Worm (Caenorhabditis elegans): ENCODE data around the gene twk-33.

The twk-33 gene

DNA sequence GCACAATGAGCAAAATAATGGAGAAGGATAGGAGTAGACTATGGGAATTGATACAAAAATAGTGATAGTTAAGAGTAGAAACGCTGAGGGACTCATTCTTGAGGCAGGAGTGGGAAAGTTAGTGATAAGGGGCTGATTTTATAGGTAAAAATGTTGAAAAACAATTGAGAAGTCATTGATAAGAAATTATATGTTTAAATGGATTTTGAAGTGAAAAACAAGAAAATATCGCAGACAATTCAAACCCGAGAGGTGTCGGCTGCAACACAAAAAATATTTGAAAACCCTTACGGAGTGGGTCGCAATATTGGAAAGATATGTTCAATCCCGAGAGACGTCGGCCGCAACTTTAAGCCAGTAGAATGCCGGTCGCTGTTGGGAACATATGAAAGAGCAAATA, 17.4 kb downstream of the twk-33 start, which contains the start of gene spp-29:
TSS of gene spp-29 (minus strand) at position 101 of the 400 bp plus-strand sequence.
- no peak for TF ChIP-seq tag-97 (GFP tag; IDR thresholded peaks at IDR 0.05)
- no peak for TF ChIP-seq ztf-7 (tag; optimal IDR thresholded peaks at IDR 0.05)
- no peak for TF ChIP-seq snpc-1.2 (GFP tag; IDR thresholded peaks at IDR 0.05)
- TF ChIP-seq mdl-1 (tag; optimal IDR thresholded peaks at IDR 0.05): no peak
- no peak for TF ChIP-seq hlh-30 (tag; optimal IDR thresholded peaks at IDR 0.05; ENCODE audit: insufficient read depth)
- no peak for TF ChIP-seq cey-2 (tag; optimal IDR thresholded peaks at IDR 0.05; ENCODE audit: borderline replicate concordance, insufficient read depth)
- no peak for TF ChIP-seq zip-11 (GFP tag; IDR thresholded peaks at IDR 0.05)
- no peak for TF ChIP-seq zfp-3 (GFP tag; conservative IDR thresholded peaks at IDR 0.05)
- no peak for TF ChIP-seq ceh-82 (tag; optimal IDR thresholded peaks at IDR 0.05)
- no peak for TF ChIP-seq Y75B8A.6 (GFP tag; IDR thresholded peaks at IDR 0.05)
- TF ChIP-seq Y48G9A.11 (GFP tag; IDR thresholded peaks at IDR 0.05): no peak
- TF ChIP-seq tra-1 (GFP tag; IDR thresholded peaks at IDR 0.05): no peak
- no peak for TF ChIP-seq nhr-77 (tag; optimal IDR thresholded peaks at IDR 0.05)
- no peak for TF ChIP-seq dmd-9 (GFP tag; IDR thresholded peaks at IDR 0.05)
- no peak for TF ChIP-seq php-3 (GFP tag; IDR thresholded peaks at IDR 0.05)

DNA sequence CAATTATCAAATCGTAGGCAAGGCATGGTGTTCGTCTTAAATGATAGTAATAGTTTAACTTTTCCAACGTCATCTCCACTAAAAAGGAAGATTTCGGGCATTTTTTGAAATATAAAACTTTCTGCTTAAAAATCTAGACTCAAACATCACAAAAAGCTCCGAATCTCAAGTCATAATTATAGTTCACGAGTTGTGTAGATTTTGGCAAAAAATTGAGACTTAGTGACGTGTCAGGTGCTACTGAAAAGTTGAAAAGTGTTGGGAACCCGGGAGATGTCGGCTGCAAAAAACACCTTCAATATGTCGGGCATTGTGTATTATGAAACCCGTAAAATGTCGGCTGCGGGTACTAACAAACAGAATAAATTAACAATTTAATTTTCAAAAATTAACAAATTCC, 18.4 kb downstream of the twk-33 start, which contains the start of gene Y26G10.1:
TSS of gene Y26G10.1 (minus strand) at position 101 of the 400 bp plus-strand sequence.
- TF ChIP-seq ama-1 (optimal IDR thresholded peaks at IDR 0.05) (no peak), snpc-1.2 (GFP tag; IDR thresholded peaks at IDR 0.05) (no peak), ztf-11 (tag; optimal IDR thresholded peaks at IDR 0.05) (no peak), ctbp-1 (GFP tag; IDR thresholded peaks at IDR 0.05) (no peak), nhr-102 (tag; optimal IDR thresholded peaks at IDR 0.05) (no peak), skn-1 (tag; optimal IDR thresholded peaks at IDR 0.05) (no peak), hlh-11 (tag; optimal IDR thresholded peaks at IDR 0.05) (no peak), dmd-6 (GFP tag; IDR thresholded peaks at IDR 0.05) (no peak), gei-8 (GFP tag; optimal IDR thresholded peaks at IDR 0.05) (no peak), php-3 (GFP tag; IDR thresholded peaks at IDR 0.05) (no peak), lin-39 (tag; optimal IDR thresholded peaks at IDR 0.05) (no peak)

DNA sequence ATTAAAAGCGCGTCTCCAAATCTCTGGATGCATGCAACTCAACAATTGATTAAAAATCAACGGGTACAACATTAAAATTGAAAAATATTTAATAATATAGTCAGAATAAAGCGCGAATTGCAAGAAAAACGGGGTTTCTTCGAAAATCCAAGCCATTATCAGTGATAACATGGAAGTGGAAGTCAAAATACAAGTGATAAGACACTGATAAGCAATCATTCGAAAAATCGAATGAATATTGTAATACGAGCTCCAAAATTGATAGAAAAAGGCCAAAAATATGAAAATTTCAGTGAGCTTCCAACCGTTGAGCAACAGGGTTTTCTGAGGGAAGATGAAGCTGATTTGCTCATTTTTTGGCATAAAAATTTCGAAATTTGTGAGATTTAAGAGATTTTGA, 19.9 kb downstream of the twk-33 start:
- TF ChIP-seq pqm-1 (tag; optimal IDR thresholded peaks at IDR 0.05): peak; percentile 75
- no peak for TF ChIP-seq F44E2.7 (GFP tag; IDR thresholded peaks at IDR 0.05)

DNA sequence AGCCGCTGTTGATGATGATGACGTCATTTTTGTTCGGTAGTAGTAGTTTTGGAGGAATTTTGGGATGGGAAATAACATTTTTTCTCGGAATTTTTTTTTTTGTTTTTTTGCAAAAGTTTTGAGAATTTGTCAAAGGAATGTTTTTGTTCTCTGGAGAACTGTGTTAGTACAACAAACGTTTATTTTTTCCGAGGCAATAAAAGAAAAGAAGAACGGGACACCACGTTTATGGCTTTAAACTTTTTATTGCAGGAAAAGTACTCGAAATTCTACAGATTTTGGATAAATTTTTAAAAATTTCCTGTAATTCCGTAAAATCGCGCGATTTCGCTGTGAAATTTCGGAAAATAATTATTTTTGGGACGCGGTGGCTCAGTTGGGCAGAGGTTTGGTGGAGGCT, 23.3 kb downstream of the twk-33 start, which contains the start of gene F59A1.13:
TSS of gene F59A1.13 (minus strand) at position 101 of the 400 bp plus-strand sequence.
- TF ChIP-seq nhr-11 (tag; optimal IDR thresholded peaks at IDR 0.05) (no peak), hlh-30 (tag; optimal IDR thresholded peaks at IDR 0.05; ENCODE audit: insufficient read depth) (no peak), mdt-29 (GFP tag; IDR thresholded peaks at IDR 0.05) (no peak), ceh-82 (tag; optimal IDR thresholded peaks at IDR 0.05) (no peak), Y105C5A.15 (GFP tag; IDR thresholded peaks at IDR 0.05) (no peak), nhr-102 (tag; optimal IDR thresholded peaks at IDR 0.05) (no peak), nhr-10 (tag; optimal IDR thresholded peaks at IDR 0.05) (no peak), skn-1 (tag; optimal IDR thresholded peaks at IDR 0.05) (no peak), tag-97 (GFP tag; IDR thresholded peaks at IDR 0.05) (no peak), lim-7 (GFP tag; IDR thresholded peaks at IDR 0.05) (no peak), pha-4 (GFP tag; IDR thresholded peaks at IDR 0.05) (no peak), pha-4 (tag; optimal IDR thresholded peaks at IDR 0.05) (no peak), set-16 (GFP tag; IDR thresholded peaks at IDR 0.05) (no peak), zag-1 (tag; optimal IDR thresholded peaks at IDR 0.05) (no peak), jun-1 (tag; optimal IDR thresholded peaks at IDR 0.05) (no peak), lin-38 (GFP tag; IDR thresholded peaks at IDR 0.05) (no peak), lin-15B (tag; optimal IDR thresholded peaks at IDR 0.05) (no peak), dpl-1 (GFP tag; optimal IDR thresholded peaks at IDR 0.05) (no peak), Y48G9A.11 (GFP tag; IDR thresholded peaks at IDR 0.05) (no peak), lin-13 (GFP tag; optimal IDR thresholded peaks at IDR 0.05) (no peak)
